Fruit fly (Drosophila melanogaster) whole organism, embryonic: ENCODE data around the gene Dmtn.

Experiments
- Antp ChIP-seq: fragments of 200-800 bp; sonication (Bioruptor generic); optimal IDR thresholded peaks from 3 replicates; lab custom pipeline; 2016; ENCODE audit warnings: missing biosample characterization, missing genetic modification characterization
- BtbVII ChIP-seq: fragments of 200-800 bp; sonication (Bioruptor generic); optimal IDR thresholded peaks from 3 replicates; lab custom pipeline; 2017; ENCODE audit warnings: missing biosample characterization, mild to moderate bottlenecking, missing genetic modification characterization
- CG11695 ChIP-seq: fragments of 200-800 bp; sonication (Bioruptor generic); IDR thresholded peaks from 3 replicates; pipeline ENCODE4 v1.3.6; 2022; ENCODE audit warnings: missing biosample characterization, missing genetic modification characterization
- CG12299 ChIP-seq: fragments of 200-800 bp; sonication (Bioruptor generic); optimal IDR thresholded peaks from 2 replicates; lab custom pipeline; 2018; ENCODE audit warnings: missing biosample characterization, mild to moderate bottlenecking, missing genetic modification characterization
- CG1529 ChIP-seq: fragments of 200-800 bp; sonication (Bioruptor generic); optimal IDR thresholded peaks from 3 replicates; lab custom pipeline; 2018; ENCODE audit warnings: missing biosample characterization, missing genetic modification characterization
- CG1647 ChIP-seq: fragments of 200-800 bp; sonication (Bioruptor generic); optimal IDR thresholded peaks from 3 replicates; lab custom pipeline; 2016; ENCODE audit warnings: missing biosample characterization, missing genetic modification characterization
- CG17612 ChIP-seq: fragments of 200-800 bp; sonication (Bioruptor generic); IDR thresholded peaks from 2 replicates; pipeline ENCODE4 v1.3.6; 2022; ENCODE audit warnings: missing biosample characterization, missing genetic modification characterization
- CG18764 ChIP-seq: fragments of 200-800 bp; sonication (Bioruptor generic); optimal IDR thresholded peaks from 3 replicates; lab custom pipeline; 2016; ENCODE audit warnings: missing biosample characterization, missing genetic modification characterization
- CG30403 ChIP-seq: fragments of 200-800 bp; sonication (Bioruptor generic); optimal IDR thresholded peaks from 3 replicates; lab custom pipeline; 2016; ENCODE audit warnings: missing biosample characterization, missing genetic modification characterization
- CG31224 ChIP-seq: fragments of 200-800 bp; sonication (Bioruptor generic); IDR thresholded peaks from 2 replicates; pipeline ENCODE4 v1.3.6; 2022; ENCODE audit warnings: missing biosample characterization, missing genetic modification characterization
- CG32767 ChIP-seq: fragments of 200-800 bp; sonication (Bioruptor generic); IDR thresholded peaks from 2 replicates; pipeline ENCODE4 v1.3.6; 2022; ENCODE audit warnings: missing biosample characterization, missing genetic modification characterization
- CG33213 ChIP-seq: fragments of 200-800 bp; sonication (Bioruptor generic); optimal IDR thresholded peaks from 3 replicates; lab custom pipeline; 2016; ENCODE audit warnings: missing biosample characterization, missing genetic modification characterization
- CG34422 ChIP-seq: fragments of 200-800 bp; sonication (Bioruptor generic); IDR thresholded peaks from 3 replicates; pipeline ENCODE4 v1.3.6; 2022; ENCODE audit warnings: missing biosample characterization, missing genetic modification characterization
- CG7786 ChIP-seq: fragments of 200-800 bp; sonication (Bioruptor generic); optimal IDR thresholded peaks from 2 replicates; lab custom pipeline; 2016; ENCODE audit warnings: missing biosample characterization, missing genetic modification characterization
- CG8359 ChIP-seq: fragments of 200-800 bp; sonication (Bioruptor generic); optimal IDR thresholded peaks from 2 replicates; lab custom pipeline; 2017; ENCODE audit warnings: missing biosample characterization, mild to moderate bottlenecking, missing genetic modification characterization, borderline replicate concordance
- CG9215 ChIP-seq: fragments of 200-800 bp; sonication (Bioruptor generic); IDR thresholded peaks from 2 replicates; pipeline ENCODE4 v1.3.6; 2022; ENCODE audit warnings: missing biosample characterization, missing genetic modification characterization
- CoRest ChIP-seq: fragments of 200-800 bp; sonication (Bioruptor generic); optimal IDR thresholded peaks from 3 replicates; lab custom pipeline; 2018; ENCODE audit warnings: missing biosample characterization, mild to moderate bottlenecking, missing genetic modification characterization, moderate library complexity
- Dek ChIP-seq: fragments of 200-800 bp; sonication (Bioruptor generic); optimal IDR thresholded peaks from 3 replicates; lab custom pipeline; 2019; ENCODE audit warnings: missing biosample characterization, mild to moderate bottlenecking, missing genetic modification characterization, moderate library complexity
- Dip3 ChIP-seq: fragments of 200-800 bp; sonication (Bioruptor generic); optimal IDR thresholded peaks from 3 replicates; lab custom pipeline; 2016; ENCODE audit warnings: missing biosample characterization, missing genetic modification characterization
- Drgx ChIP-seq: fragments of 200-800 bp; sonication (Bioruptor generic); IDR thresholded peaks from 2 replicates; pipeline ENCODE4 v1.3.6; 2022; ENCODE audit warnings: missing biosample characterization, missing genetic modification characterization
- Hmr ChIP-seq: fragments of 200-800 bp; sonication (Bioruptor generic); optimal IDR thresholded peaks from 3 replicates; lab custom pipeline; 2017; ENCODE audit warnings: mild to moderate bottlenecking, missing biosample characterization, missing genetic modification reagents, missing genetic modification characterization
- Hr51 ChIP-seq, 2 experiments: fragments of 200-800 bp; sonication (Bioruptor generic); optimal IDR thresholded peaks; 2 replicates in 1 of 2; 3 replicates in 1 of 2; lab custom pipeline; 2016 to 2018; ENCODE audit warnings: missing biosample characterization in 2 of 2, missing genetic modification characterization in 2 of 2, mild to moderate bottlenecking in 1 of 2, moderate library complexity in 1 of 2
- Med ChIP-seq: fragments of 200-800 bp; sonication (Bioruptor generic); peaks from one replicate; lab custom pipeline; 2016; ENCODE audit warnings: missing biosample characterization, missing genetic modification characterization, mild to moderate bottlenecking, inconsistent platforms, moderate library complexity
- Meics ChIP-seq: fragments of 200-800 bp; sonication (Bioruptor generic); optimal IDR thresholded peaks from 2 replicates; lab custom pipeline; 2017; ENCODE audit warnings: missing biosample characterization, mild to moderate bottlenecking, missing genetic modification characterization
- Oli ChIP-seq: fragments of 200-800 bp; sonication (Bioruptor generic); optimal IDR thresholded peaks from 2 replicates; lab custom pipeline; 2018; ENCODE audit warnings: missing biosample characterization, mild to moderate bottlenecking, missing genetic modification characterization, moderate library complexity
- Vsx1 ChIP-seq: fragments of 200-800 bp; sonication (Bioruptor generic); optimal IDR thresholded peaks from 2 replicates; lab custom pipeline; 2017; ENCODE audit warnings: missing biosample characterization, mild to moderate bottlenecking, missing genetic modification characterization, missing genetic modification reagents
- ash1 ChIP-seq: fragments of 200-800 bp; sonication (Bioruptor generic); optimal IDR thresholded peaks from 2 replicates; lab custom pipeline; 2018; ENCODE audit warnings: missing biosample characterization, mild to moderate bottlenecking, missing genetic modification characterization
- cg ChIP-seq: fragments of 200-800 bp; sonication (Bioruptor generic); optimal IDR thresholded peaks from 3 replicates; lab custom pipeline; 2019; ENCODE audit warnings: missing biosample characterization, mild to moderate bottlenecking, missing genetic modification characterization, moderate library complexity
- chinmo ChIP-seq: fragments of 200-800 bp; sonication (Bioruptor generic); IDR thresholded peaks from 4 replicates; pipeline ENCODE4 v1.3.6; 2022; ENCODE audit warnings: missing biosample characterization, missing genetic modification characterization; ENCODE audit not compliant: partially characterized antibody
- ci ChIP-seq: fragments of 200-800 bp; sonication (Bioruptor generic); IDR thresholded peaks from 3 replicates; pipeline ENCODE4 v1.3.6; 2022; ENCODE audit warnings: missing biosample characterization, missing genetic modification characterization
- crol ChIP-seq: fragments of 200-800 bp; sonication (Bioruptor generic); IDR thresholded peaks from 2 replicates; pipeline ENCODE4 v1.3.6; 2022; ENCODE audit warnings: missing biosample characterization, missing genetic modification characterization
- dati ChIP-seq: fragments of 200-800 bp; sonication (Bioruptor generic); IDR thresholded peaks from 2 replicates; pipeline ENCODE4 v1.3.6; 2022; ENCODE audit warnings: missing biosample characterization, missing genetic modification characterization
- ems ChIP-seq: fragments of 200-800 bp; sonication (Bioruptor generic); optimal IDR thresholded peaks from 3 replicates; lab custom pipeline; 2016; ENCODE audit warnings: missing biosample characterization, missing genetic modification characterization
- ftz-f1 ChIP-seq: fragments of 200-800 bp; sonication (Bioruptor generic); optimal IDR thresholded peaks from 2 replicates; lab custom pipeline; 2016; ENCODE audit warnings: missing biosample characterization, missing genetic modification characterization
- gsb ChIP-seq: fragments of 200-800 bp; sonication (Bioruptor generic); IDR thresholded peaks from 2 replicates; pipeline ENCODE4 v1.3.6; 2022; ENCODE audit warnings: missing biosample characterization, missing genetic modification characterization
- ken ChIP-seq: fragments of 200-800 bp; sonication (Bioruptor generic); IDR thresholded peaks from 3 replicates; pipeline ENCODE4 v1.3.6; 2022; ENCODE audit warnings: missing biosample characterization, missing genetic modification characterization
- lab ChIP-seq: fragments of 200-800 bp; sonication (Bioruptor generic); optimal IDR thresholded peaks from 3 replicates; lab custom pipeline; 2017; ENCODE audit warnings: missing biosample characterization, missing genetic modification characterization, mild to moderate bottlenecking, moderate library complexity, missing genetic modification reagents
- lmd ChIP-seq: fragments of 200-800 bp; sonication (Bioruptor generic); IDR thresholded peaks from 2 replicates; pipeline ENCODE4 v1.3.6; 2022; ENCODE audit warnings: missing biosample characterization, missing genetic modification characterization
- nom ChIP-seq: fragments of 200-800 bp; sonication (Bioruptor generic); optimal IDR thresholded peaks from 2 replicates; lab custom pipeline; 2017; ENCODE audit warnings: missing biosample characterization, missing genetic modification characterization, mild to moderate bottlenecking, moderate library complexity, missing genetic modification reagents
- oc ChIP-seq: fragments of 200-800 bp; sonication (Bioruptor generic); optimal IDR thresholded peaks from 2 replicates; lab custom pipeline; 2018; ENCODE audit warnings: missing biosample characterization, mild to moderate bottlenecking, missing genetic modification characterization, moderate library complexity
- onecut ChIP-seq: fragments of 200-800 bp; sonication (Bioruptor generic); IDR thresholded peaks from 2 replicates; pipeline ENCODE4 v1.3.6; 2022; ENCODE audit warnings: missing biosample characterization, missing genetic modification characterization
- peb ChIP-seq: fragments of 200-800 bp; sonication (Bioruptor generic); IDR thresholded peaks from 2 replicates; pipeline ENCODE4 v1.3.6; 2022; ENCODE audit warnings: missing biosample characterization, missing genetic modification characterization
- pho ChIP-seq: fragments of 200-800 bp; sonication (Bioruptor generic); optimal IDR thresholded peaks from 2 replicates; lab custom pipeline; 2016; ENCODE audit warnings: missing biosample characterization, missing genetic modification characterization
- pros ChIP-seq: fragments of 200-800 bp; sonication (Bioruptor generic); optimal IDR thresholded peaks from 3 replicates; lab custom pipeline; 2019; ENCODE audit warnings: missing biosample characterization, mild to moderate bottlenecking, missing genetic modification characterization, moderate library complexity
- psq ChIP-seq: fragments of 200-800 bp; sonication (Bioruptor generic); optimal IDR thresholded peaks from 2 replicates; lab custom pipeline; 2017; ENCODE audit warnings: missing biosample characterization, missing genetic modification characterization
- ro ChIP-seq: fragments of 200-800 bp; sonication (Bioruptor generic); IDR thresholded peaks from 2 replicates; pipeline ENCODE4 v1.3.6; 2022; ENCODE audit warnings: missing biosample characterization, missing genetic modification characterization
- scrt ChIP-seq: fragments of 200-800 bp; sonication (Bioruptor generic); optimal IDR thresholded peaks from 2 replicates; lab custom pipeline; 2018; ENCODE audit warnings: missing biosample characterization, mild to moderate bottlenecking, missing genetic modification characterization, moderate library complexity
- sim ChIP-seq: fragments of 200-800 bp; sonication (Bioruptor generic); IDR thresholded peaks from 2 replicates; pipeline ENCODE4 v1.3.6; 2022; ENCODE audit warnings: missing biosample characterization, missing genetic modification characterization
- sima ChIP-seq: fragments of 200-800 bp; sonication (Bioruptor generic); optimal IDR thresholded peaks from 2 replicates; lab custom pipeline; 2016; ENCODE audit warnings: missing biosample characterization, missing genetic modification characterization
- toy ChIP-seq: fragments of 200-800 bp; sonication (Bioruptor generic); IDR thresholded peaks from 2 replicates; pipeline ENCODE4 v1.3.6; 2022; ENCODE audit warnings: missing biosample characterization, missing genetic modification characterization
- vvl ChIP-seq: fragments of 200-800 bp; sonication (Bioruptor generic); IDR thresholded peaks from 2 replicates; pipeline ENCODE4 v1.3.6; 2022; ENCODE audit warnings: missing biosample characterization, missing genetic modification characterization

Gene Dmtn

DNA sequence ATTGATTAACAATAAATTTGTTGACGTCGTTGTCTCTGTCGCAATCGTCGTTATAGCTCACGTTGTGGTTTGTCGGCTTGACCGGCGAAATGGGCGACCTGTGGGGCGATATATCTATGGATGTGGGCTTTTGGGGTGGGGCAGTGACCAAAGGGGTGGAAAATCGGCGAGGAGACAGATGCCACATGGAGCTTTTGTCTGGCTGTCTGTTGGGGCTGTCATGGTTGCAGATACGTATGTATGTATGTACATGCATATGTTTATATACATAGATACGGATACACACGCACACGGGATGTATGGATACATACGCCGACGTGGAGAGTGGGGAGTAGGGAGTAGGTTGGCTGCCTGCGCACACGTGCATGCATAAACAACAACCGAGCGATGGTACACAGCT lies 29.5 kb upstream of the Dmtn start:
- no peak for TF ChIP-seq CG18764 (GFP tag; lab: Kevin White, UChicago)
- TF ChIP-seq ro (GFP tag; lab: Robert Waterston, UW): no peak
- peak; percentile 26 for TF ChIP-seq cg
- TF ChIP-seq CG32767 (GFP tag; lab: Robert Waterston, UW): peak; percentile 64
- peak; percentile 79 for TF ChIP-seq onecut
- 0 out of 3 replicates have a peak, but pooled peaks have one; percentile 44 for TF ChIP-seq ci (GFP tag; lab: Robert Waterston, UW)
- no peak for TF ChIP-seq sima (GFP tag; lab: Kevin White, UChicago)
- TF ChIP-seq CG34422: peak; percentile 28; the same call in 1 of the 3 replicates
- TF ChIP-seq chinmo (GFP tag; lab: Robert Waterston, UW): 0 out of 4 replicates have a peak, but pooled peaks have one; percentile 26
- no peak for TF ChIP-seq pho
- peak; percentile 67 for TF ChIP-seq Med (GFP tag; lab: Kevin White, UChicago)
- TF ChIP-seq scrt (GFP tag; lab: Kevin White, UChicago): peak; percentile 66
- TF ChIP-seq crol: peak; percentile 29

DNA sequence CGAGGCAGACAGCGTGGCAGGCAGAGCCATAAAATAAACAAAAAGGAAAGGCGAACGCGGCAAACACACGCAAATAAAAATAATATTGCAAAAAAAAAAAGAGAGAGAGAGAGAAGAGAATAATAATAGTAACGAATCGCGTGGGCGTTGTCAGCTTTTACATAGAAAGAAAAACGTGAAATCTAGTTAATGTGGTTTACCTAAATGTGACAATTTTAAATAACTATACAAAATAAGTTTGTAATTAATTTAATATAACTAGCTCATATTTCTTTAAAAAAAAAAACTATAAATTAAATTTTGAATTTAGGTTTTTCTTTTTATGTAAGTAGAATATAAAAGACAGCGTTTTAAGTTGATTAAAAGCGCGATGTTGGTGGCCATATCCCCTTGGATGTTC lies 28.2 kb upstream of the Dmtn start:
- TF ChIP-seq lmd (GFP tag; lab: Robert Waterston, UW) (peak; percentile 21; the same call in 1 of the 2 replicates), Vsx1 (GFP tag; lab: Kevin White, UChicago) (no peak), Antp (GFP tag; lab: Kevin White, UChicago) (no peak), dati (GFP tag; lab: Robert Waterston, UW) (no peak), Hr51 (GFP tag; optimal IDR thresholded peaks at IDR 0.05; lab: Kevin White, UChicago) (peak in 1 of 2 experiments; percentile 40), CG33213 (GFP tag; lab: Kevin White, UChicago) (no peak), ash1 (no peak), BtbVII (no peak), psq (GFP tag; lab: Kevin White, UChicago) (no peak), lab (peak; percentile 37), CG31224 (GFP tag; lab: Robert Waterston, UW) (no peak), sim (no peak), toy (GFP tag; lab: Robert Waterston, UW) (no peak), ems (GFP tag; lab: Kevin White, UChicago) (no peak), Meics (GFP tag; lab: Kevin White, UChicago) (peak; percentile 35), CG9215 (GFP tag; lab: Robert Waterston, UW) (no peak), CG11695 (0 out of 3 replicates have a peak, but pooled peaks have one; percentile 24), Hmr (peak; percentile 27), CoRest (tag; lab: Kevin White, UChicago) (peak; percentile 9), oc (tag; lab: Kevin White, UChicago) (no peak), pros (GFP tag; lab: Kevin White, UChicago) (no peak), ftz-f1 (GFP tag; lab: Kevin White, UChicago) (no peak), CG8359 (GFP tag; lab: Kevin White, UChicago) (no peak), CG30403 (GFP tag; lab: Kevin White, UChicago) (peak; percentile 12), CG17612 (GFP tag; lab: Robert Waterston, UW) (no peak), ken (no peak), Oli (tag; lab: Kevin White, UChicago) (no peak), CG1529 (no peak), gsb (GFP tag; lab: Robert Waterston, UW) (no peak), Dip3 (GFP tag; lab: Kevin White, UChicago) (no peak), peb (no peak), vvl (GFP tag; lab: Robert Waterston, UW) (no peak), CG7786 (GFP tag; lab: Kevin White, UChicago) (no peak), CG1647 (no peak), nom (GFP tag; lab: Kevin White, UChicago) (no peak), CG12299 (tag; lab: Kevin White, UChicago) (no peak), Drgx (GFP tag; lab: Robert Waterston, UW) (peak; percentile 57; the same call in 1 of the 2 replicates), Dek (tag; lab: Kevin White, UChicago) (no peak)
